Fruit fly (Drosophila melanogaster): ENCODE measurements around the gene E23.

dm6 chr2L:3356790-3357696 lies 2.4 kb upstream of the E23 start, which contains the start of gene CG8838:
- TF ChIP-seq CG8301 (tag; optimal IDR thresholded peaks at IDR 0.05) (no peak), rn (GFP tag; IDR thresholded peaks at IDR 0.05) (no peak), CG15710 (tag; optimal IDR thresholded peaks at IDR 0.05) (no peak), CG17806 (tag; optimal IDR thresholded peaks at IDR 0.05) (no peak), D1 (tag; optimal IDR thresholded peaks at IDR 0.05) (no peak), CG8159 (tag; optimal IDR thresholded peaks at IDR 0.05) (no peak), CG32121 (GFP tag; IDR thresholded peaks at IDR 0.05) (no peak)

Measured in whole organism, pupa.